Fruit fly (Drosophila melanogaster): ENCODE results near the gene Drgx.

DNA sequence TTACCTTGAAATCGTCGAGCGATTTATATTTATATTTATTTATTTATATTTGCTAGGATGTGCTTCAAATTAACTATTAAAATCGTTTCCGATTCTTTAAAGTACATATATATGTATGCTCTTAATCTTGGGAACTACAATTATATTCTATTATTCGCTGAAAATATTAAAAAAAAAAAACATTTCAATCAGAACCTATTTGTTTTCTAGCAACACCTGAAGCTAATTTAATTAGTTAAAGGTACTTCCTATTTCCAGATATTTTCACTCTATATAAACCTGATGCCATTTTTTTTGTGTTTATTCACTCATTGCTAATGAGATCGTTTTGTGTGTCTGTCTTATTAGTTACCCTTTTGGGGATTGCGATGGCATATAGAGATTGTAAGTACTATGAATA lies 38.4 kb downstream of the Drgx start, which contains the start of gene CG42467:
- TF ChIP-seq pad (GFP tag; optimal IDR thresholded peaks at IDR 0.05) (no peak), CG33017 (tag; optimal IDR thresholded peaks at IDR 0.05) (no peak), CG14711 (tag; optimal IDR thresholded peaks at IDR 0.05) (no peak), Hr96 (GFP tag; optimal IDR thresholded peaks at IDR 0.05) (no peak)
